Worm (Caenorhabditis elegans): ENCODE results near the gene R07C3.3.
"Not testable (repeated sequence)": the region's sequence is repeated elsewhere in the genome, so short reads cannot be mapped to it uniquely, and the experiment has no call there.

R07C3.3 gene

DNA sequence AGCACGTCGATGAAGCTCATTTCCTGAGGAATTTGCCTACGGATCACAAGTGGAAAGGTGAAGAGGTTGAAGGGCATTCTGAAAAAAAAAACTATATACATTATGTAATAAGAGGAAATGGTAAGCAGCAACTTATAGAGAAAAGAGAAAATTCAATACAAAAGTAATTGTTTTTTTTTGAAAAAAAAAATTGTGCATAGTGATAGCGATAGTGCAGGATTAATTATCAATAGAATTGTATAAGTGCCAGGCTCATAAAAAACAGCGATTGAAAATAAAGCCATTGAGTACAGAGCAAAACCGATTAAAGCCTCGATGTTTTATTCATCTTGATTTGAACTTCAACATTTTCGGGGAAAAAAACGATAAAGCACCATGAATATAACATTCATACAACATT, 34.2 kb downstream of the R07C3.3 start, which contains the start of gene C32B5.15:
Gene C32B5.15, minus strand, starts transcription at position 101 of the 400 bp plus-strand sequence.
- TF ChIP-seq egl-5 (tag; optimal IDR thresholded peaks at IDR 0.05) (no peak), snpc-4 (tag; optimal IDR thresholded peaks at IDR 0.05) (no peak), fos-1 (tag; optimal IDR thresholded peaks at IDR 0.05) (no peak), unc-62 (GFP tag; optimal IDR thresholded peaks at IDR 0.05) (no peak), aly-2 (tag; optimal IDR thresholded peaks at IDR 0.05) (no peak), nhr-76 (tag; optimal IDR thresholded peaks at IDR 0.05) (no peak), ceh-82 (tag; optimal IDR thresholded peaks at IDR 0.05) (no peak), ceh-9 (tag; optimal IDR thresholded peaks at IDR 0.05) (no peak), fkh-10 (GFP tag; optimal IDR thresholded peaks at IDR 0.05) (no peak), pha-4 (tag; optimal IDR thresholded peaks at IDR 0.05) (no peak), pqm-1 (tag; optimal IDR thresholded peaks at IDR 0.05) (no peak), nhr-23 (tag; optimal IDR thresholded peaks at IDR 0.05) (no peak), elt-1 (tag; optimal IDR thresholded peaks at IDR 0.05) (no peak), ztf-4 (tag; optimal IDR thresholded peaks at IDR 0.05) (no peak), lin-39 (tag; optimal IDR thresholded peaks at IDR 0.05) (no peak), ZK546.5 (tag; optimal IDR thresholded peaks at IDR 0.05) (no peak), tbx-2 (tag; optimal IDR thresholded peaks at IDR 0.05) (no peak), hmg-11 (tag; optimal IDR thresholded peaks at IDR 0.05) (no peak)

DNA sequence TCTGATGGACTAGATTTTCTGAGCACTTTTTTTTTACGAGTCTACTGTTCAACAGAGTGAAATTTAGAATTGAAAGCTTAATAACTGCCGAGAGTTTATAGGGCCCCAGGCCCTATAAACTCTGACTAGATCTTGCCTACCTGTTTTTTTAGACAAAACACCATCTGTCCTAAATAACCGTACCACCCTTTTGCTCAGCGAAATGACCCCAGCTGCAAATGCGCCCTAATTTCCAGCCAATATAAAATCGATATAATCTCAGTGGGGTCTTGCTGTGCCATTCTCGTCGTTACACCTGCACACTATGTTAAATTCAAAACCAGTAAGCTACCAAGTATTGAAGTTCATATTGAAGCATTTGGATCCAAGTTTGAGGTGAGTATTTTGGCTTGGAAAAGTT, 35.4 kb downstream of the R07C3.3 start, which contains the start of gene fbxc-14:
Gene fbxc-14, plus strand, starts transcription at position 301 of the 400 bp plus-strand sequence.
- TF ChIP-seq nhr-237 (tag; optimal IDR thresholded peaks at IDR 0.05) (no peak), nhr-43 (tag; optimal IDR thresholded peaks at IDR 0.05; ENCODE audit: poor library complexity, severe bottlenecking) (no peak), snpc-4 (tag; optimal IDR thresholded peaks at IDR 0.05) (no peak), unc-62 (GFP tag; optimal IDR thresholded peaks at IDR 0.05) (no peak), jun-1 (tag; optimal IDR thresholded peaks at IDR 0.05) (no peak), lin-39 (tag; optimal IDR thresholded peaks at IDR 0.05) (no peak), nhr-67 (tag; optimal IDR thresholded peaks at IDR 0.05) (no peak), ceh-9 (tag; optimal IDR thresholded peaks at IDR 0.05) (no peak), ceh-82 (tag; optimal IDR thresholded peaks at IDR 0.05) (no peak), skn-1 (tag; optimal IDR thresholded peaks at IDR 0.05) (no peak), unc-39 (tag; optimal IDR thresholded peaks at IDR 0.05) (no peak), nhr-77 (tag; optimal IDR thresholded peaks at IDR 0.05) (no peak)

DNA sequence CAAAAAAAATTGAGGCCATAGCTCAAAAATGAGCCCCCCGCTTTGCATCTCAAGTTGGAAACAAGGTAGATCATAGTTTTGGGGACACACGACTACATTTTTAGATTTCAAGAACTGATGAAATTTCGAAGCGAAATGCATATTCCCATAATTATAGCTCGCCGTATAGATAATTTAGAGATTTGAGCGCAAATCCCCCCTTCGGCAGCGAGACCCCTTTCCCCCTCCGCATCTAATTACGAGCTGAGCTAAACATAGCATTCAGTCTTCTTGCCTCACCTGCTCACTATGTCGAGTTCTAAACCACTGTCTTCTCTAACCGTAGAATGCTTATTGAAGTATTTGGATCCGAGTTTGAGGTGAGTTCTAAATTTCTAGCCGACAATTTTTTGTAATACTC, 40.5 kb downstream of the R07C3.3 start, which contains the start of the genes fbxc-17 and fbxc-15:
Gene fbxc-17, minus strand, starts transcription at position 101 of the 400 bp plus-strand sequence.
Gene fbxc-15, plus strand, starts transcription at position 289 of the 400 bp plus-strand sequence.
- TF ChIP-seq skn-1 (tag; optimal IDR thresholded peaks at IDR 0.05): no peak
- no peak for TF ChIP-seq pqm-1 (tag; optimal IDR thresholded peaks at IDR 0.05)
- no peak for TF ChIP-seq snpc-4 (tag; optimal IDR thresholded peaks at IDR 0.05)
- no peak for TF ChIP-seq fos-1 (tag; optimal IDR thresholded peaks at IDR 0.05)

DNA sequence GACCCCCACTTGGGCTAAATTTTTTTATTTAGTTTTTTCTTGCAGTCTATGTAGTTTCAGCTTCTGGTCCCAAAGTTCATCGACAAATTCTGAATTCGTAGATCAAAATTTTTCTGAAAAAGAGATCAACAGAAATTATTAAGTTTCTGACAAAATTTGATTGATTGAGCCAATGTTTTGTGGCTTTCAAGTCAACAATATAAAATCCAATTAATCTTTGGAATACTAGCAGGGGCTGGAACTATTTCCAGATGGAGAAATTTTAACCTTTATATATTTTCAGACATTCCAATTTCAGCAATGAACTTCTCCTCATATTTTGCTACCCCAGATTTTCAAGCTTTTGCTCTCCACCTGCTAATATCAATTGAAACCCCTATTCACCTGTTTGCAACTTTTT, 44.2 kb downstream of the R07C3.3 start, which contains the start of gene srh-274:
Gene srh-274, plus strand, starts transcription at position 301 of the 400 bp plus-strand sequence.
- TF ChIP-seq elt-2 (tag; optimal IDR thresholded peaks at IDR 0.05): no peak
- TF ChIP-seq elt-3 (tag; optimal IDR thresholded peaks at IDR 0.05): no peak
- TF ChIP-seq nhr-28 (tag; optimal IDR thresholded peaks at IDR 0.05): no peak
- TF ChIP-seq nhr-77 (tag; optimal IDR thresholded peaks at IDR 0.05): no peak
- TF ChIP-seq eor-1 (tag; optimal IDR thresholded peaks at IDR 0.05): no peak
- no peak for TF ChIP-seq lsy-12 (tag; optimal IDR thresholded peaks at IDR 0.05)
- no peak for TF ChIP-seq daf-12 (tag; optimal IDR thresholded peaks at IDR 0.05)
- no peak for TF ChIP-seq sea-2 (GFP tag; optimal IDR thresholded peaks at IDR 0.05)
- TF ChIP-seq R02D3.7 (tag; optimal IDR thresholded peaks at IDR 0.05): no peak

DNA sequence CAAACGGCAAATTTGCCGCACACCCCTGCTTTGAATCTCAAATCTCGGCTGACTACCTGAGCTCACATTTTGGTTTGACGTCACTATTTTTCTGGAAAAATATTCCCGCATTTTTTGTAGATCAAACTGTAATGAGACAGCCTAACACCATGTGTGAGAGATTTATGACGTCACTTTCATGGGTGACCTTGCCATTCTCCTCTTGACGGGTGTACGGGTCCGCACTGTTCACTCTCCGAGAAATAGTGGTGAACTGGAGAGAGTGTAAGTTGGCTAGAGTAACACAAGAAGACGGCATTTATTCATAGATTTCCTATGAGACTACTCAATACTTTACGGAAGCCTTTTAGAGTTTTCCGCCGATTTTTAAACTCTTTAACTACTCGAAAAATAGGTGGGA, 47.1 kb downstream of the R07C3.3 start, which contains the start of gene fbxc-40:
Gene fbxc-40, plus strand, starts transcription at position 301 of the 400 bp plus-strand sequence.
- TF ChIP-seq fkh-2, egl-5, nhr-237 (tag; optimal IDR thresholded peaks at IDR 0.05): not testable (repeated sequence)
